Worm (Caenorhabditis elegans): ENCODE measurements around the gene C18H7.6.

C18H7.6 gene

DNA sequence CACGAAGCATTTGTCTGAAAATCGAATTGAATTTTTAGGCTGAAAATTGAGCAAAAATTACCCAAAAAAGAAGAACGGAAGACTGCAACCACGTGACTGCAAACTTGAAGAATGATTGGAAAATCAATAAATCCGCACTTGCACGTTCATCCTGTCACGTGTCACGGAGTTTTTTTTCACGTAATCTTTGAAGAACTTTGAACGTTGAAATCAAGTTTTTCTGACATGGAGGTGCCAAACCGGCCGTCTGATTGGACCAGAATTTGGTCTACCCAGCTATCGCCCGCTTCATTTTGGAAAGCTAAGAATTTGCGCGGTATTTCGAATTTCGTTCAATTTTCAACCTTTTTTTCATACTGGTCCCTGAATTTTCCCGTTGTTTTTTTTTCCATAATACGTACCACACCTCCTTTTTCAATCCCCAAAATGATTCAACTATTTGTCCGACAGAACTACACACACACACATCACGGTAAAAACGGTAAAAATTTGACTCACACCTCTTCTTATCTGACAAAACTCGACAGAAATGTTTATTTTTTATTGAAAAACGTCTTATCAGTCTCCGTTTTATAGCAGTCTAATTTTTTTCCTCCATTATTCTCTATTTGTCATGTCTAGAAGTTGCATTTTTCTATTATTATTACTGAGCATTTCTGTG lies 4.1 kb upstream of the C18H7.6 start, which contains the start of the genes C18H7.7 and C18H7.11:
Gene C18H7.7 (minus strand): TSS at position 101 of the 661 bp plus-strand sequence.
Gene C18H7.11 (plus strand): TSS at position 611 of the 661 bp plus-strand sequence.
- TF ChIP-seq blmp-1 (tag; optimal IDR thresholded peaks at IDR 0.05) (no peak), alr-1 (tag; optimal IDR thresholded peaks at IDR 0.05; ENCODE audit: borderline replicate concordance) (no peak), ama-1 (optimal IDR thresholded peaks at IDR 0.05) (no peak), irx-1 (tag; optimal IDR thresholded peaks at IDR 0.05) (no peak), ztf-11 (tag; optimal IDR thresholded peaks at IDR 0.05) (no peak), lsy-2 (tag; optimal IDR thresholded peaks at IDR 0.05) (no peak), lin-13 (GFP tag; optimal IDR thresholded peaks at IDR 0.05) (no peak), elt-2 (tag; optimal IDR thresholded peaks at IDR 0.05) (no peak), Y116A8C.19 (tag; optimal IDR thresholded peaks at IDR 0.05; ENCODE audit: borderline replicate concordance) (no peak), ces-1 (GFP tag; optimal IDR thresholded peaks at IDR 0.05) (no peak), nhr-20 (tag; optimal IDR thresholded peaks at IDR 0.05) (no peak), dsc-1 (tag; optimal IDR thresholded peaks at IDR 0.05) (no peak), fkh-4 (tag; optimal IDR thresholded peaks at IDR 0.05; ENCODE audit: borderline replicate concordance) (no peak), nhr-71 (tag; optimal IDR thresholded peaks at IDR 0.05) (no peak)

DNA sequence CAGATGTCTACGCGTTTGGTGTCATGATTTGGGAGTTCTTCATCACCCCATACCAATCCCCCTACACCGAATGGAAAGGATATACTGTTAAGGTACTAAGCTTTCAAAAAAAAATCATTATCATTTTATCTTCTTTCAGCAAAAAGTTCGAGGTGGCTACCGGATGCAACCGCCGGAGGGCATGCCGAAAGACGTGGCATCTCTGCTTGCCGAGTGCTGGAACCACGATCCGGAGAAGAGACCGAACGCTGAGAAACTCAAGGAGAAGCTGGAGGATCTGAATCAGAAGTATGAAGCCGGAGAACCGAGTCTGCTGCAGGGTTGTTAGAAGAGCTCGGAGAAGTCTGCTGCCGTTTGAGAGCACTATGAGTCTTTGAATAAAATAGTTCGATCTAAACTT lies 2.6 kb upstream of the C18H7.6 start:
- no peak for TF ChIP-seq nhr-71 (tag; optimal IDR thresholded peaks at IDR 0.05)
- TF ChIP-seq nhr-76 (tag; optimal IDR thresholded peaks at IDR 0.05) = no peak
- no peak for TF ChIP-seq nhr-28 (tag; optimal IDR thresholded peaks at IDR 0.05)
- TF ChIP-seq unc-130 (tag; optimal IDR thresholded peaks at IDR 0.05) = no peak
- TF ChIP-seq ztf-11 (tag; optimal IDR thresholded peaks at IDR 0.05) = no peak
- no peak for TF ChIP-seq zip-4 (GFP tag; optimal IDR thresholded peaks at IDR 0.05)
- no peak for TF ChIP-seq xbp-1 (tag; optimal IDR thresholded peaks at IDR 0.05)
- no peak for TF ChIP-seq nhr-47 (tag; optimal IDR thresholded peaks at IDR 0.05)
- no peak for TF ChIP-seq sup-37 (GFP tag; optimal IDR thresholded peaks at IDR 0.05)

ce11 chrIV:593029-593428 lies 744 bp upstream of the C18H7.6 start, which contains the start of gene C18H7.4:
Gene C18H7.4, plus strand, starts transcription at chrIV:593329.
- no peak for TF ChIP-seq ztf-4 (tag; optimal IDR thresholded peaks at IDR 0.05)

DNA sequence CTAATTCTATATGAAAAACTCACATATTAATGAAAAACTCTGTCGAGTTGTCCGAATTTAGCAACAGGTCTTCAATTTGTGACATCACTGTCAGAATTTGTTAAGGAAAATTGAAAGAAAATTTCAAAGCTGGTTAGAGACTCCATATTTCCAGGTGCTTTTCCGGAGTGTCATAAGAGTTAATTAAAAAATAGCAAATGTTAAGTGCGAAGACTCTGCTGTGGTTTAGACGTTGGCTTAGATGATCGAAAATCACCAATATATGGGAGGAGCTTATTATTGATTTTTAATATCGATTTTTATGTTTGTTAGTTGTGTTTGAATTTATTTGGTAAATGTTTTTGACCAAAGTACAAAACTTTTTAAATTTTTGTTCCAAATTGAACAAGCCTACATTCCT lies 4.6 kb downstream of the C18H7.6 start, which contains the start of gene C18H7.12:
Gene C18H7.12 (minus strand): TSS at position 101 of the 400 bp plus-strand sequence.
- TF ChIP-seq nhr-237 (tag; optimal IDR thresholded peaks at IDR 0.05) (no peak), ces-1 (GFP tag; optimal IDR thresholded peaks at IDR 0.05) (no peak), nhr-77 (tag; optimal IDR thresholded peaks at IDR 0.05) (no peak)

- TF ChIP-seq fkh-4 (tag; optimal IDR thresholded peaks at IDR 0.05; ENCODE audit: borderline replicate concordance) (no peak), nhr-84 (tag; optimal IDR thresholded peaks at IDR 0.05) (no peak), nhr-12 (tag; optimal IDR thresholded peaks at IDR 0.05) (no peak), hlh-17 (GFP tag; optimal IDR thresholded peaks at IDR 0.05; ENCODE audit: borderline replicate concordance) (no peak), efl-1 (optimal IDR thresholded peaks at IDR 0.05) (no peak), efl-1 (GFP tag; optimal IDR thresholded peaks at IDR 0.05 in 1 of 2) (peak in 1 of 2 experiments; percentile 56), nhr-28 (tag; optimal IDR thresholded peaks at IDR 0.05) (no peak)
Observed at ce11 chrIV:584039-584438, 8.2 kb downstream of the C18H7.6 start.

- TF ChIP-seq nhr-47 (tag; optimal IDR thresholded peaks at IDR 0.05) (no peak), efl-1 (optimal IDR thresholded peaks at IDR 0.05) (no peak), efl-1 (GFP tag; optimal IDR thresholded peaks at IDR 0.05 in 1 of 2) (peak in 1 of 2 experiments; percentile 3)
Observed at ce11 chrIV:582130-582529, 10.2 kb downstream of the C18H7.6 start, which contains the start of gene F56A11.6. Gene F56A11.6, minus strand, starts transcription at chrIV:582230.

ce11 chrIV:580512-580911 lies 11.8 kb downstream of the C18H7.6 start:
- TF ChIP-seq sup-37 (GFP tag; optimal IDR thresholded peaks at IDR 0.05) (no peak), fkh-4 (tag; optimal IDR thresholded peaks at IDR 0.05; ENCODE audit: borderline replicate concordance) (no peak), mef-2 (tag; optimal IDR thresholded peaks at IDR 0.05) (no peak), efl-3 (GFP tag; optimal IDR thresholded peaks at IDR 0.05) (no peak), fkh-8 (tag; optimal IDR thresholded peaks at IDR 0.05) (no peak)

Data from whole organism, L1 larva.